Fruit fly (Drosophila melanogaster) whole organism, prepupa: Measurements from ENCODE around the gene CG16727.

Experiments
- Blimp-1 ChIP-seq: fragments of 200-800 bp; sonication (Bioruptor generic); optimal IDR thresholded peaks from 3 replicates; lab custom pipeline; 2017; ENCODE audit warnings: missing biosample characterization, missing genetic modification characterization, mild to moderate bottlenecking, moderate library complexity, missing genetic modification reagents
- CG10631 ChIP-seq: fragments of 200-800 bp; sonication (Bioruptor generic); optimal IDR thresholded peaks from 2 replicates; lab custom pipeline; 2016; ENCODE audit warnings: missing biosample characterization, missing genetic modification characterization
- CG11294 ChIP-seq: fragments of 200-800 bp; sonication (Bioruptor generic); IDR thresholded peaks from 2 replicates; pipeline ENCODE4 v1.3.6; 2022; ENCODE audit warnings: missing biosample characterization, missing genetic modification characterization
- CG11902 ChIP-seq: fragments of 200-800 bp; sonication (Bioruptor generic); optimal IDR thresholded peaks from 3 replicates; lab custom pipeline; 2016; ENCODE audit warnings: missing biosample characterization, missing genetic modification characterization
- CG15336 ChIP-seq: fragments of 200-800 bp; sonication (Bioruptor generic); IDR thresholded peaks from 2 replicates; pipeline ENCODE4 v1.3.6; 2022; ENCODE audit warnings: missing biosample characterization, missing genetic modification characterization
- CG1621 ChIP-seq: fragments of 200-800 bp; sonication (Bioruptor generic); optimal IDR thresholded peaks from 3 replicates; lab custom pipeline; 2018; ENCODE audit warnings: missing biosample characterization, mild to moderate bottlenecking, missing genetic modification characterization
- CG16779 ChIP-seq: fragments of 200-800 bp; sonication (Bioruptor generic); optimal IDR thresholded peaks from 3 replicates; lab custom pipeline; 2017; ENCODE audit warnings: missing biosample characterization, mild to moderate bottlenecking, missing genetic modification characterization
- CG3032 ChIP-seq: fragments of 200-800 bp; optimal IDR thresholded peaks from 2 replicates; lab custom pipeline; 2019; ENCODE audit warnings: missing biosample characterization, mild to moderate bottlenecking, missing genetic modification characterization, moderate library complexity
- CG31627 ChIP-seq: fragments of 200-800 bp; sonication (Bioruptor generic); optimal IDR thresholded peaks from 3 replicates; lab custom pipeline; 2016; ENCODE audit warnings: missing biosample characterization, missing genetic modification characterization
- CG32006 ChIP-seq: fragments of 200-800 bp; sonication (Bioruptor generic); optimal IDR thresholded peaks from 3 replicates; lab custom pipeline; 2017; ENCODE audit warnings: missing biosample characterization, mild to moderate bottlenecking, missing genetic modification characterization
- CG3919 ChIP-seq: fragments of 200-800 bp; sonication (Bioruptor generic); optimal IDR thresholded peaks from 3 replicates; lab custom pipeline; 2016; ENCODE audit warnings: missing biosample characterization, missing genetic modification characterization
- CG6163 ChIP-seq: fragments of 200-800 bp; sonication (Bioruptor generic); IDR thresholded peaks from 3 replicates; pipeline ENCODE4 v1.3.6; 2022; ENCODE audit warnings: missing biosample characterization, missing genetic modification characterization
- CG6276 ChIP-seq: fragments of 200-800 bp; sonication (Bioruptor generic); optimal IDR thresholded peaks from 2 replicates; lab custom pipeline; 2017; ENCODE audit warnings: missing biosample characterization, mild to moderate bottlenecking, missing genetic modification characterization
- CG6808 ChIP-seq: fragments of 200-800 bp; sonication (Bioruptor generic); optimal IDR thresholded peaks from 3 replicates; lab custom pipeline; 2017; ENCODE audit warnings: missing biosample characterization, missing genetic modification characterization, mild to moderate bottlenecking, moderate library complexity, missing genetic modification reagents
- CG6854 ChIP-seq: fragments of 200-800 bp; sonication (Bioruptor generic); optimal IDR thresholded peaks from 2 replicates; lab custom pipeline; 2017; ENCODE audit warnings: missing biosample characterization, mild to moderate bottlenecking, missing genetic modification characterization
- CG7368 ChIP-seq: fragments of 200-800 bp; sonication (Bioruptor generic); optimal IDR thresholded peaks from 3 replicates; lab custom pipeline; 2016; ENCODE audit warnings: missing biosample characterization, missing genetic modification characterization
- CG8119 ChIP-seq: fragments of 200-800 bp; sonication (Bioruptor generic); IDR thresholded peaks from 3 replicates; pipeline ENCODE4 v1.3.6; 2022; ENCODE audit warnings: missing biosample characterization, missing genetic modification characterization
- CG8319 ChIP-seq: fragments of 200-800 bp; sonication (Bioruptor generic); optimal IDR thresholded peaks from 3 replicates; lab custom pipeline; 2016; ENCODE audit warnings: missing biosample characterization, missing genetic modification characterization
- CG8632 ChIP-seq: fragments of 200-800 bp; sonication (Bioruptor generic); optimal IDR thresholded peaks from 3 replicates; lab custom pipeline; 2016; ENCODE audit warnings: missing biosample characterization, missing genetic modification characterization
- CG9139 ChIP-seq: fragments of 200-800 bp; sonication (Bioruptor generic); optimal IDR thresholded peaks from 3 replicates; lab custom pipeline; 2017; ENCODE audit warnings: missing biosample characterization, mild to moderate bottlenecking, missing genetic modification characterization
- Eip75B ChIP-seq: fragments of 200-800 bp; sonication (Bioruptor generic); optimal IDR thresholded peaks from 3 replicates; lab custom pipeline; 2016; ENCODE audit warnings: missing biosample characterization, missing genetic modification characterization
- Ets21C ChIP-seq: fragments of 200-800 bp; sonication (Bioruptor generic); optimal IDR thresholded peaks from 3 replicates; lab custom pipeline; 2016; ENCODE audit warnings: missing biosample characterization, missing genetic modification characterization
- Ets96B ChIP-seq: fragments of 200-800 bp; optimal IDR thresholded peaks from 2 replicates; lab custom pipeline; 2019; ENCODE audit warnings: missing biosample characterization, mild to moderate bottlenecking, missing genetic modification characterization, moderate library complexity
- Gug ChIP-seq: fragments of 200-800 bp; sonication (Bioruptor generic); IDR thresholded peaks from 2 replicates; pipeline ENCODE4 v1.3.6; 2022; ENCODE audit warnings: missing biosample characterization, missing genetic modification characterization
- Hr38 ChIP-seq: sonication (Bioruptor generic); optimal IDR thresholded peaks from 2 replicates; lab custom pipeline; 2016; ENCODE audit warnings: missing biosample characterization, missing genetic modification characterization
- Hr4 ChIP-seq: fragments of 200-800 bp; sonication (Bioruptor generic); optimal IDR thresholded peaks from 3 replicates; lab custom pipeline; 2016; ENCODE audit warnings: missing biosample characterization, missing genetic modification characterization
- Lpt ChIP-seq: fragments of 200-800 bp; sonication (Bioruptor generic); optimal IDR thresholded peaks from 3 replicates; lab custom pipeline; 2016; ENCODE audit warnings: missing biosample characterization, missing genetic modification characterization
- OdsH ChIP-seq: fragments of 200-800 bp; sonication (Bioruptor generic); optimal IDR thresholded peaks from 3 replicates; lab custom pipeline; 2016; ENCODE audit warnings: missing biosample characterization, missing genetic modification characterization
- Smox ChIP-seq: fragments of 200-800 bp; sonication (Bioruptor generic); optimal IDR thresholded peaks from 3 replicates; lab custom pipeline; 2016; ENCODE audit warnings: missing biosample characterization, missing genetic modification characterization
- Sox15 ChIP-seq: fragments of 200-800 bp; sonication (Bioruptor generic); optimal IDR thresholded peaks from 3 replicates; lab custom pipeline; 2016; ENCODE audit warnings: missing biosample characterization, missing genetic modification characterization
- achi ChIP-seq: fragments of 200-800 bp; sonication (Bioruptor generic); optimal IDR thresholded peaks from 3 replicates; lab custom pipeline; 2016; ENCODE audit warnings: missing biosample characterization, missing genetic modification characterization
- cyc ChIP-seq: fragments of 200-800 bp; sonication (Bioruptor generic); optimal IDR thresholded peaks from 3 replicates; lab custom pipeline; 2016; ENCODE audit warnings: missing biosample characterization, missing genetic modification characterization
- dac ChIP-seq: fragments of 200-800 bp; sonication (Bioruptor generic); optimal IDR thresholded peaks from 2 replicates; lab custom pipeline; 2017; ENCODE audit warnings: missing biosample characterization, mild to moderate bottlenecking, missing genetic modification characterization
- dsx ChIP-seq: fragments of 200-800 bp; optimal IDR thresholded peaks from 3 replicates; lab custom pipeline; 2019; ENCODE audit warnings: missing biosample characterization, mild to moderate bottlenecking, missing genetic modification characterization, moderate library complexity; ENCODE audit not compliant: poor library complexity, severe bottlenecking
- eg ChIP-seq: fragments of 200-800 bp; sonication (Bioruptor generic); IDR thresholded peaks from 3 replicates; pipeline ENCODE4 v1.3.6; 2022; ENCODE audit warnings: missing biosample characterization, missing genetic modification characterization
- fd59A ChIP-seq: fragments of 200-800 bp; sonication (Bioruptor generic); optimal IDR thresholded peaks from 2 replicates; lab custom pipeline; 2017; ENCODE audit warnings: missing biosample characterization, mild to moderate bottlenecking, missing genetic modification characterization, missing genetic modification reagents
- lz ChIP-seq: fragments of 200-800 bp; sonication (Bioruptor generic); optimal IDR thresholded peaks from 3 replicates; lab custom pipeline; 2016; ENCODE audit warnings: missing biosample characterization, missing genetic modification characterization
- net ChIP-seq: fragments of 200-800 bp; sonication (Bioruptor generic); optimal IDR thresholded peaks from 3 replicates; lab custom pipeline; 2016; ENCODE audit warnings: missing biosample characterization, missing genetic modification characterization
- pdm3 ChIP-seq: fragments of 200-800 bp; sonication (Bioruptor generic); optimal IDR thresholded peaks from 3 replicates; lab custom pipeline; 2016; ENCODE audit warnings: missing biosample characterization, missing genetic modification characterization
- salr ChIP-seq, 2 experiments: fragments of 200-800 bp; sonication (Bioruptor generic); optimal IDR thresholded peaks; 3 replicates each; lab custom pipeline; 2016 to 2018; ENCODE audit warnings: missing biosample characterization in 2 of 2, missing genetic modification characterization in 2 of 2, mild to moderate bottlenecking in 1 of 2
- ss ChIP-seq, 2 experiments: fragments of 200-800 bp; sonication (Bioruptor generic); optimal IDR thresholded peaks; 2 replicates in 1 of 2; 3 replicates in 1 of 2; lab custom pipeline; 2017 to 2018; ENCODE audit warnings: mild to moderate bottlenecking in 2 of 2, missing biosample characterization in 2 of 2, missing genetic modification characterization in 2 of 2, moderate library complexity in 1 of 2
- svp ChIP-seq: fragments of 200-800 bp; sonication (Bioruptor generic); peaks from one replicate; lab custom pipeline; 2016; ENCODE audit warnings: missing biosample characterization, missing genetic modification characterization
- vri ChIP-seq: fragments of 200-800 bp; sonication (Bioruptor generic); optimal IDR thresholded peaks from 3 replicates; lab custom pipeline; 2016; ENCODE audit warnings: missing biosample characterization, mild to moderate bottlenecking, missing genetic modification characterization

The CG16727 gene

DNA sequence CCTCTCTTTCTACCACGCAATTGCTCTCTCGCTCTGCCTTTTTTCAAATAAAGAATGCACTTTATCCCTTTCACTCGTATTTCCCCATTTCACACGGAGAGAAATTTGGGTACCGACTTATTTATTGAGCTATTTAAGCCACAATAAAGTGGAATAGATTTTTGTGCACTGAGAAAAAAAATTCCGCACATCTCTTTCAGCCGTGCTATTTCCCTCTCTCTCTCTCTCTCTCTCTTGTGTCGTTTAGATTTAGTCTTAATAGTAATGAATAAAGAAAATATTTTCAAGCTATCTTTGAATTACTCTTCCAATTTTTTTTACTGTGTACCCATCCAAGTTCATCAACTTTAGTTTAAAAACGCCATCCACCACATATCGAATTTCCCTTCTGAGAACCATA lies 10.4 kb downstream of the CG16727 start (continued):
- peak; percentile 90 for TF ChIP-seq svp (GFP tag; lab: Kevin White, UChicago)
- TF ChIP-seq CG8119 (GFP tag; lab: Robert Waterston, UW): peak; percentile 66
- TF ChIP-seq Ets96B (tag; lab: Kevin White, UChicago): no peak
- peak; percentile 22 for TF ChIP-seq dac (GFP tag; lab: Kevin White, UChicago)
- peak; percentile 78 for TF ChIP-seq CG15336 (GFP tag; lab: Robert Waterston, UW)
- peak; percentile 79 for TF ChIP-seq CG3919 (GFP tag; lab: Kevin White, UChicago)
- no peak for TF ChIP-seq dsx (GFP tag; lab: Kevin White, UChicago)
- TF ChIP-seq Hr4: peak; percentile 74
- peak; percentile 53 for TF ChIP-seq CG11294
- TF ChIP-seq Hr38 (GFP tag; lab: Kevin White, UChicago): no peak
- peak; percentile 24 for TF ChIP-seq CG1621 (tag; lab: Kevin White, UChicago)
- peak; percentile 28 for TF ChIP-seq Blimp-1 (GFP tag; lab: Kevin White, UChicago)
- TF ChIP-seq CG31627: peak; percentile 85
- peak; percentile 79 for TF ChIP-seq OdsH (GFP tag; lab: Kevin White, UChicago)
- TF ChIP-seq CG6276: peak; percentile 46
- peak; percentile 76 for TF ChIP-seq Smox (GFP tag; lab: Kevin White, UChicago)
- peak; percentile 80 for TF ChIP-seq eg (GFP tag; lab: Robert Waterston, UW)
- peak; percentile 72 for TF ChIP-seq CG6163 (GFP tag; lab: Robert Waterston, UW)
- peak; percentile 40 for TF ChIP-seq CG6808 (GFP tag; lab: Kevin White, UChicago)
- peak; percentile 67 for TF ChIP-seq CG11902 (GFP tag; lab: Kevin White, UChicago)
- peak; percentile 42 for TF ChIP-seq Gug
- peak; percentile 75 for TF ChIP-seq CG32006
- peak; percentile 82 for TF ChIP-seq pdm3 (GFP tag; lab: Kevin White, UChicago)
- TF ChIP-seq vri (GFP tag; lab: Kevin White, UChicago): no peak

DNA sequence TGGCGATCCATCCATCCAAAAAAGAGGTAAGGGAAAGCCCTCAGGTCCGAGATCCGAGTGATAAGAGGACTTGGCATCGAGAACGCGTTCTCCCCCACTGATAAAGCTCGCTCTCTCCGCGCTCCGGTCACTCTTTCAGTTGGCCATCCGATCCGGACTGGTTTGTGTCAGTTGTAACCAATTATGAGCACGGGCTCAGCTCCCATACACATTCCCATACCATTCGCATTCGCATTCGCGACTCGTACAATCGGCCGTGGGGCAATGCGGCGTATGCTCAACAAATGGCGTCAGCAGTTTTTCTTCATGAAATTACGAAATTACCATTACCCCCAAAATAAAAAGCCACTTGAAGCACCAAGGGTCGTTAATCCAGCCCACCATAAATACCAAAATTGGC lies 11.3 kb downstream of the CG16727 start:
- TF ChIP-seq Hr38 (GFP tag; lab: Kevin White, UChicago) (no peak), lz (GFP tag; lab: Kevin White, UChicago) (no peak), CG6163 (GFP tag; lab: Robert Waterston, UW) (peak; percentile 10; the same call in 1 of the 3 replicates), CG3032 (no peak), CG8632 (no peak), ss (GFP tag; optimal IDR thresholded peaks at IDR 0.05; lab: Kevin White, UChicago) (no peak), CG6854 (GFP tag; lab: Kevin White, UChicago) (no peak), CG10631 (GFP tag; lab: Kevin White, UChicago) (no peak), CG1621 (tag; lab: Kevin White, UChicago) (peak; percentile 63), cyc (GFP tag; lab: Kevin White, UChicago) (no peak), svp (GFP tag; lab: Kevin White, UChicago) (peak; percentile 56), OdsH (GFP tag; lab: Kevin White, UChicago) (no peak), Ets21C (GFP tag; lab: Kevin White, UChicago) (no peak), fd59A (no peak), CG9139 (GFP tag; lab: Kevin White, UChicago) (peak; percentile 2), CG16779 (no peak), achi (GFP tag; lab: Kevin White, UChicago) (no peak), Blimp-1 (GFP tag; lab: Kevin White, UChicago) (no peak), salr (GFP tag; optimal IDR thresholded peaks at IDR 0.05; lab: Kevin White, UChicago) (no peak), CG7368 (no peak), Smox (GFP tag; lab: Kevin White, UChicago) (no peak), CG8319 (GFP tag; lab: Kevin White, UChicago) (no peak), Lpt (GFP tag; lab: Kevin White, UChicago) (no peak), Eip75B (GFP tag; lab: Kevin White, UChicago) (no peak), Sox15 (GFP tag; lab: Kevin White, UChicago) (no peak), net (GFP tag; lab: Kevin White, UChicago) (no peak)
